Fruit fly (Drosophila melanogaster) whole organism, prepupa: ENCODE results near the gene ATPsyngamma.

Experiments used
- CG10669 ChIP-seq: fragments of 200-800 bp; sonication (Bioruptor generic); optimal IDR thresholded peaks from 3 replicates; lab custom pipeline; 2018; ENCODE audit warnings: missing biosample characterization, mild to moderate bottlenecking, missing genetic modification characterization, moderate library complexity
- CG8119 ChIP-seq: fragments of 200-800 bp; sonication (Bioruptor generic); IDR thresholded peaks from 3 replicates; pipeline ENCODE4 v1.3.6; 2022; ENCODE audit warnings: missing biosample characterization, missing genetic modification characterization
- Hr38 ChIP-seq: sonication (Bioruptor generic); optimal IDR thresholded peaks from 2 replicates; lab custom pipeline; 2016; ENCODE audit warnings: missing biosample characterization, missing genetic modification characterization
- Lpt ChIP-seq: fragments of 200-800 bp; sonication (Bioruptor generic); optimal IDR thresholded peaks from 3 replicates; lab custom pipeline; 2016; ENCODE audit warnings: missing biosample characterization, missing genetic modification characterization
- OdsH ChIP-seq: fragments of 200-800 bp; sonication (Bioruptor generic); optimal IDR thresholded peaks from 3 replicates; lab custom pipeline; 2016; ENCODE audit warnings: missing biosample characterization, missing genetic modification characterization
- achi ChIP-seq: fragments of 200-800 bp; sonication (Bioruptor generic); optimal IDR thresholded peaks from 3 replicates; lab custom pipeline; 2016; ENCODE audit warnings: missing biosample characterization, missing genetic modification characterization
- dac ChIP-seq: fragments of 200-800 bp; sonication (Bioruptor generic); optimal IDR thresholded peaks from 2 replicates; lab custom pipeline; 2017; ENCODE audit warnings: missing biosample characterization, mild to moderate bottlenecking, missing genetic modification characterization
- salr ChIP-seq, 2 experiments: fragments of 200-800 bp; sonication (Bioruptor generic); optimal IDR thresholded peaks; 3 replicates each; lab custom pipeline; 2016 to 2018; ENCODE audit warnings: missing biosample characterization in 2 of 2, missing genetic modification characterization in 2 of 2, mild to moderate bottlenecking in 1 of 2
- spab ChIP-seq: fragments of 200-800 bp; sonication (Bioruptor generic); optimal IDR thresholded peaks from 2 replicates; lab custom pipeline; 2017; ENCODE audit warnings: missing biosample characterization, mild to moderate bottlenecking, missing genetic modification characterization, missing genetic modification reagents

DNA sequence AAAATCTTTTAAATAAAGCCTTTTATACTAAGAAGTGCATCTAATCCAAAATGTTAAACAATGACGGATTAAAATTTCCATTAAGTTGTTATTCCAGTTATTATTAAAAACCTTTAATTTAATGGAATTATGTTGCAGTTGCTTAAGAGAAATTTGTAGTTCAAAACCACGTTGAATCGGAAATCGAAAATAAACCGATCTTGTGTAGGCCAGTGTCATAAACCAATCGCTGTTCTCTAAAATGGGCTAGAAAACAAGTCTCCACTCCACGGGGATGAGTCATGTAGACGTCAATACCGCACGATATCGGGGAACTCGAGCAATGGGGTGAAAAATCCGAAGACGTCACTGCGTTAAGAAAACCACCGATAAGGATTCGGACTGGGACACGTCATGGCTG lies 12.6 kb upstream of the ATPsyngamma start:
- no peak for TF ChIP-seq salr (GFP tag; optimal IDR thresholded peaks at IDR 0.05; lab: Kevin White, UChicago)
- TF ChIP-seq Lpt (GFP tag; lab: Kevin White, UChicago) = no peak
- TF ChIP-seq achi = no peak
- no peak for TF ChIP-seq CG8119 (GFP tag; lab: Robert Waterston, UW)
- TF ChIP-seq CG10669 = peak; percentile 1
- TF ChIP-seq Hr38 (GFP tag; lab: Kevin White, UChicago) = no peak
- TF ChIP-seq spab (GFP tag; lab: Kevin White, UChicago) = no peak
- no peak for TF ChIP-seq OdsH
- no peak for TF ChIP-seq dac (GFP tag; lab: Kevin White, UChicago)
